Fruit fly (Drosophila melanogaster): ENCODE measurements around the gene CG2278.

CG2278 gene

DNA sequence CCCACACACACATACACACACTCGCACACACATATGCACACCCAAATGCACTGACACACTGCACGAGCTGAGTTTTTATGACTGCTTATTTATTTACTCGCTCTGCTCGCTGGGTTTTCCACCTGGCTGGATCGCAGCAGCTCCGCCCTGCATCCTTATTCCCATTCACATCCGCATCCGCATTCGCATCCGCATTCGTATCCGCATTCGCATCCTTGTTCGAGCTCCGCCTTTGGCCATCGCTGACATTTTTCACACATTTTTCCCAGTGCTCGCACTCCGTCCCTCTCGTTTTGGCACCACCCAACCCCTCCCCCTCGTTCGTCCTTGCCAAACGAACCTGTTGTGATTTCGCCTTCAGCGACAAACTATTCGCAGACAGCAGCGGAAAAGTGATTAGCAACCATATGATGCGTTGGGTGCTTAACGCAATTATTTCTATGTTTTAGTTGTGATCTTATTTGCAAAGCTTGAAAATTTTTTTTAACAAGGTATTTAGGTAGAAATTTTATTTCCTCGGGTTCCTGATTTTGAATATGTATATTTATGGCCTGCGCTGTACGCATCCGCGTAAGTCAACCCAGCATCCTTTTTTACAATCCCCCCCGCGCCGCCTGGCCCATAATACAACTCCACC, 41.1 kb upstream of the CG2278 start:
- TF ChIP-seq CG9948 (tag; optimal IDR thresholded peaks at IDR 0.05) (peak; percentile 80), CG8301 (tag; optimal IDR thresholded peaks at IDR 0.05) (peak; percentile 65), CG10348 (GFP tag; IDR thresholded peaks at IDR 0.05) (no peak), Pif1A (GFP tag; optimal IDR thresholded peaks at IDR 0.05) (peak; percentile 57), CG15710 (tag; optimal IDR thresholded peaks at IDR 0.05) (peak; percentile 81), CG14655 (GFP tag; optimal IDR thresholded peaks at IDR 0.05) (peak; percentile 75), gl (tag; optimal IDR thresholded peaks at IDR 0.05) (peak; percentile 65), CG32121 (GFP tag; IDR thresholded peaks at IDR 0.05) (peak; percentile 61), rn (GFP tag; IDR thresholded peaks at IDR 0.05) (0 out of 2 replicates have a peak, but pooled peaks have one; percentile 33), Snoo (tag; optimal IDR thresholded peaks at IDR 0.05) (peak; percentile 61), CG12605 (GFP tag; IDR thresholded peaks at IDR 0.05) (peak; percentile 63), CG8159 (tag; optimal IDR thresholded peaks at IDR 0.05) (peak; percentile 87), EcR (GFP tag; optimal IDR thresholded peaks at IDR 0.05) (no peak), CG4496 (GFP tag; IDR thresholded peaks at IDR 0.05) (peak; percentile 84), Ets98B (GFP tag; IDR thresholded peaks at IDR 0.05) (peak; percentile 54), Pif1B (GFP tag; optimal IDR thresholded peaks at IDR 0.05) (peak; percentile 67), CG34367 (tag; optimal IDR thresholded peaks at IDR 0.05) (peak; percentile 83), CG13204 (GFP tag; optimal IDR thresholded peaks at IDR 0.05) (peak; percentile 69), fd96Ca (GFP tag; IDR thresholded peaks at IDR 0.05) (peak; percentile 83), CG17806 (tag; optimal IDR thresholded peaks at IDR 0.05) (peak; percentile 83), D1 (tag; optimal IDR thresholded peaks at IDR 0.05) (no peak)

DNA sequence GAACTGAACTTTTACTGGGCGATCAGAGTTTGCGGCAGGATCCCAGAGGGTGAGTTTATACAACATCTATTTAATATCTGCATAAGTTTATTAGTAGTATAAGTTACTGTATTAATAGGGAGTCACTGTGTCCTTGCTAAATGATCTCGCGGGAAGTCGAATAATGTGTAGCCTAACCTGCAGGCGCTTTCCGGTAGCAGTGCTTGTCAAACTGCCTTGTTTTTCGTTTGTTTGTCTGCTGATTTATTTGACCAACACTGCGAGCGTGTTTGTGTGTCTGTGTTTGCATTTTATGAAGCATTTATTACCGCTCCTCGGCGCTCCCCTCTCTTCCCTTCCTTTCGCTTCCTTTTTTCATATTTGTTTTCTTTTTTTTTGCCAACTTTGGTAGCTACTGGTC, 40.6 kb upstream of the CG2278 start:
- no peak for TF ChIP-seq gl (tag; optimal IDR thresholded peaks at IDR 0.05)
- TF ChIP-seq EcR (GFP tag; optimal IDR thresholded peaks at IDR 0.05), result no peak
- no peak for TF ChIP-seq D1 (tag; optimal IDR thresholded peaks at IDR 0.05)

DNA sequence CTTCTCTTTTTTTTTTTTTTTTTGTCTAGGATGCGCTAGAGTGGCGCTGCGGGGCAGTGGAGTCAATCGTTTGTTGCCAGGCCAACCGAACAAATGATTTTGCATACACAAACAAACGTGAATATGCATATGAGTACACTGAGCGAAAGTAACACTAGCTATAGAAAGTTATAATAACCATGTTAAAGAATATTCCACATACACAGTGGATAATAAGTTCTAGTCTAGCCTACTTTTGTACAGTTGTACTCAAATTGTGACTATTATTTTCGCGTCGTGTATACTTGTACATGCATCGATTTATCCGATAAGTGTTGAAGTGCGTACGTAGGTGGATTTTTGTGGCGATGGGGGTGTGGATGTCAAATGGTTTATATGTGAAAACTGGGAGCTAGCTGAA, 37.0 kb upstream of the CG2278 start:
- 0 out of 3 replicates have a peak, but pooled peaks have one; percentile 34 for TF ChIP-seq fd96Ca (GFP tag; IDR thresholded peaks at IDR 0.05)
- TF ChIP-seq Ets98B (GFP tag; IDR thresholded peaks at IDR 0.05), result peak; percentile 46
- peak; percentile 61; the same call in 2 of the 3 replicates for TF ChIP-seq CG4496 (GFP tag; IDR thresholded peaks at IDR 0.05)
- TF ChIP-seq CG32121 (GFP tag; IDR thresholded peaks at IDR 0.05), result 0 out of 2 replicates have a peak, but pooled peaks have one; percentile 26
- TF ChIP-seq Pif1B (GFP tag; optimal IDR thresholded peaks at IDR 0.05), result no peak
- no peak for TF ChIP-seq Snoo (tag; optimal IDR thresholded peaks at IDR 0.05)
- peak; percentile 31 for TF ChIP-seq Pif1A (GFP tag; optimal IDR thresholded peaks at IDR 0.05)
- no peak for TF ChIP-seq CG12605 (GFP tag; IDR thresholded peaks at IDR 0.05)
- TF ChIP-seq CG14655 (GFP tag; optimal IDR thresholded peaks at IDR 0.05), result peak; percentile 20
- peak; percentile 5 for TF ChIP-seq CG17806 (tag; optimal IDR thresholded peaks at IDR 0.05)
- TF ChIP-seq EcR (GFP tag; optimal IDR thresholded peaks at IDR 0.05), result no peak
- TF ChIP-seq CG9948 (tag; optimal IDR thresholded peaks at IDR 0.05), result peak; percentile 3
- peak; percentile 14 for TF ChIP-seq CG15710 (tag; optimal IDR thresholded peaks at IDR 0.05)
- TF ChIP-seq CG8159 (tag; optimal IDR thresholded peaks at IDR 0.05), result peak; percentile 19
- TF ChIP-seq CG8301 (tag; optimal IDR thresholded peaks at IDR 0.05), result peak; percentile 26

DNA sequence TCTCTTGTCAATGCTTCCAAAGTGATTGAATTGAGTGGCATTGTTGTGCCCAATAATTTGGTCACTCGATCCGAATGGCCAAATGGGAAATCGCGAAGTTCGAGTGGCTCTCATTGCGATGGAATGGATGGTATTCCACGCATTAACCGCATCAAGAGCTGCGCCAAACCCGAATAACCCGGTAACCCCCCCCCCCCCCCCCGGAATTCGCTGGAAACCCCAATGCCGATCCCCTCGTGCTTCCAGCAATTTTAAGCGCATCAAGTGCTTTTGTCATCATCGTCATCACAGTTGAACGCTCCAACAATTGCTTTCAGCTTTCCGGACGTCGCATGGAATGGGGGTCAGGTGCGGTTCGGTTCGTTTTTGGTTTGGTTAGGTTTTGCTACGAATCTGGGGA, 36.5 kb upstream of the CG2278 start:
- TF ChIP-seq rn (GFP tag; IDR thresholded peaks at IDR 0.05) (no peak), Pif1B (GFP tag; optimal IDR thresholded peaks at IDR 0.05) (no peak), gl (tag; optimal IDR thresholded peaks at IDR 0.05) (no peak), CG4496 (GFP tag; IDR thresholded peaks at IDR 0.05) (no peak), CG17806 (tag; optimal IDR thresholded peaks at IDR 0.05) (no peak), CG34367 (tag; optimal IDR thresholded peaks at IDR 0.05) (no peak)

DNA sequence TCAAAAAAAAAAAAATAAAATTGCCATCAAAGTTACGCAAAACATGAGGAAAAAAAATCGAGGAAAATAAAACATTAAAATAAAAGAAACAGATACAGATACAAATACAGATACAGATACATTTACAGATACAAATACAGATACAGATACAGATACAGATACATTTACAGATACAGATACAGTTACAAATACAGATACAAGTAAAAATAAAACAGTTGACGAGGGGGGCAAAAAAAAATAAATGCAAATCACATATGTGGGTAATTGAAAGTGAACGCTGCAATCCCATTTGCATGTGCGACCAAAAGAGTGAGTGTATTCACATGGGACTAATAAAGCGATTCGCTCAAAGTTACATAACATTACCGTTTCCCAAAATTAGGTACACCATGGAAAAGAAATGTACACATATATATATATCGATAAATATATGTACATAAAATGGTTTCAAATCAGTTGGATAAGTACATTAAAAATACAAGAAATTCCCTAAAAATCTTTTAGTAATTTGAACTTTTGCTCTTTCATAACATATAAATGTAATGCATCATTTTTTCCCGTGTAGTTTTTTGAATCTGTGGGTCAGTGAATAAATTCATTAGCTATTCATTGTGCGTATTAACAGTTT, 35.7 kb upstream of the CG2278 start:
- TF ChIP-seq EcR (GFP tag; optimal IDR thresholded peaks at IDR 0.05) (no peak), Pif1B (GFP tag; optimal IDR thresholded peaks at IDR 0.05) (no peak), CG12605 (GFP tag; IDR thresholded peaks at IDR 0.05) (peak; percentile 27; the same call in 1 of the 2 replicates), Snoo (tag; optimal IDR thresholded peaks at IDR 0.05) (no peak), CG4496 (GFP tag; IDR thresholded peaks at IDR 0.05) (peak; percentile 34; the same call in 1 of the 3 replicates), D1 (tag; optimal IDR thresholded peaks at IDR 0.05) (no peak), CG9948 (tag; optimal IDR thresholded peaks at IDR 0.05) (no peak), CG8301 (tag; optimal IDR thresholded peaks at IDR 0.05) (no peak), rn (GFP tag; IDR thresholded peaks at IDR 0.05) (no peak), CG14655 (GFP tag; optimal IDR thresholded peaks at IDR 0.05) (no peak), CG32121 (GFP tag; IDR thresholded peaks at IDR 0.05) (no peak), CG15710 (tag; optimal IDR thresholded peaks at IDR 0.05) (peak; percentile 12), CG10348 (GFP tag; IDR thresholded peaks at IDR 0.05) (no peak), fd96Ca (GFP tag; IDR thresholded peaks at IDR 0.05) (no peak), CG34367 (tag; optimal IDR thresholded peaks at IDR 0.05) (no peak), CG13204 (GFP tag; optimal IDR thresholded peaks at IDR 0.05) (no peak), gl (tag; optimal IDR thresholded peaks at IDR 0.05) (no peak), CG17806 (tag; optimal IDR thresholded peaks at IDR 0.05) (no peak), Ets98B (GFP tag; IDR thresholded peaks at IDR 0.05) (peak; percentile 27; the same call in 1 of the 2 replicates)

All from whole organism, pupa.